Fruit fly (Drosophila melanogaster): Measurements from ENCODE around the gene MME1.

Gene MME1

DNA sequence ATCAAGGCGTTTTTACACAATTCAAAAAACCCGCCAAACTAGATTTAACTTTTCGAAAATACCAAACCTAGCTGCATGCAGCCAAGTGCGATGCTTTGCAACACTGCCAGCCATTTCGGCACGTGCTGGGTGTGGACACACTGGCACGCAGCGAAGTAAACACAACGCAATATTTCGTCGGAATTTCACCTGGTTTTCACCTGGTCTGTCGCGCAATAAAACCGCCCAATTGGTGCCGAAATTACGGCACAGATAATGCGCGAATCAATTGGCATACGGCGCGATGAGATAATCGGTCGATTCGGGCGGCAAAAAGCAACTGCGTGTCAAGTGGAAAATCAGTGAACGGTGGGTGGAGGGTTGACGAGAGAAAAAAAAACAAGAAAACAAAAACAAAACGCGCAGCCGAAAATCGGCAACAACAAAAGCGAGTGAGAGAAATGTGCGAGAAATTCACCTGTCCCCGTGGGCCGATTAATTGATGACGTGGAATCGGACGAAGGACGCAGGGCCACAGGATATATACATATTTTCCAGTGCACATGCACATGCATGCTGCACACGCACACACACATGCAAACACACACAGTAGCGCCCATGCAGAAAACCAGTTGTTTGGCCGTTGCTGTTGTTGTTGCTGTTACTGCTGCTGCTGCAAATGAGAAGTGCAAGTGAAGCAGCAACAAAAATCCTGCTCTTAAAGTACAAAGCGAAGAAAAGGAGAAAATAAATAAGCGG lies 29.0 kb downstream of the MME1 start, which contains the start of gene Mnn1 (continued):
- TF ChIP-seq CG4424 (GFP tag; optimal IDR thresholded peaks at IDR 0.05) (no peak), Aef1 (GFP tag; IDR thresholded peaks at IDR 0.05) (peak; percentile 27; the same call in 1 of the 3 replicates), Jarid2 (GFP tag; optimal IDR thresholded peaks at IDR 0.05) (no peak), ewg (GFP tag; optimal IDR thresholded peaks at IDR 0.05) (no peak), Lpt (GFP tag; optimal IDR thresholded peaks at IDR 0.05) (no peak), E2f1 (GFP tag; IDR thresholded peaks at IDR 0.05) (0 out of 2 replicates have a peak, but pooled peaks have one; percentile 15), CG6791 (GFP tag; IDR thresholded peaks at IDR 0.05; ENCODE audit: partially characterized antibody) (peak; percentile 53; the same call in 2 of the 3 replicates), CG11695 (GFP tag; IDR thresholded peaks at IDR 0.05) (peak; percentile 58), cas (GFP tag; IDR thresholded peaks at IDR 0.05) (no peak), CG18011 (GFP tag; optimal IDR thresholded peaks at IDR 0.05) (no peak), CTCF (GFP tag; optimal IDR thresholded peaks at IDR 0.05) (peak; percentile 1), fd96Cb (tag; optimal IDR thresholded peaks at IDR 0.05) (no peak), CG9932 (GFP tag; IDR thresholded peaks at IDR 0.05) (peak; percentile 65), Mes4 (GFP tag; optimal IDR thresholded peaks at IDR 0.05) (no peak), CG34376 (GFP tag; optimal IDR thresholded peaks at IDR 0.05) (peak; percentile 65), CG14860 (GFP tag; IDR thresholded peaks at IDR 0.05; ENCODE audit: partially characterized antibody) (no peak), Hey (tag; optimal IDR thresholded peaks at IDR 0.05) (peak; percentile 84), nau (GFP tag; optimal IDR thresholded peaks at IDR 0.05) (no peak), twi (tag; optimal IDR thresholded peaks at IDR 0.05) (no peak), CG16779 (GFP tag; IDR thresholded peaks at IDR 0.05) (no peak), CG31388 (GFP tag; optimal IDR thresholded peaks at IDR 0.05) (no peak), insv (GFP tag; optimal IDR thresholded peaks at IDR 0.05) (peak in 1 of 2 experiments; percentile 60), CG7556 (GFP tag; optimal IDR thresholded peaks at IDR 0.05) (peak; percentile 21), zf30C (GFP tag; optimal IDR thresholded peaks at IDR 0.05) (peak; percentile 6), Nf-YA (GFP tag; IDR thresholded peaks at IDR 0.05) (no peak), CG10543 (GFP tag; optimal IDR thresholded peaks at IDR 0.05) (peak; percentile 68), CG3407 (GFP tag; optimal IDR thresholded peaks at IDR 0.05) (no peak), grau (tag; optimal IDR thresholded peaks at IDR 0.05) (no peak), bigmax (GFP tag; optimal IDR thresholded peaks at IDR 0.05) (peak; percentile 30), gt (GFP tag; IDR thresholded peaks at IDR 0.05) (no peak), so (GFP tag; IDR thresholded peaks at IDR 0.05) (no peak), Dip2 (GFP tag; IDR thresholded peaks at IDR 0.05) (no peak), croc (GFP tag; conservative IDR thresholded peaks at IDR 0.05) (no peak), gsb-n (tag; optimal IDR thresholded peaks at IDR 0.05) (no peak), CG7987 (GFP tag; optimal IDR thresholded peaks at IDR 0.05) (peak; percentile 79), CG34224 (GFP tag; IDR thresholded peaks at IDR 0.05; ENCODE audit: partially characterized antibody) (0 out of 3 replicates have a peak, but pooled peaks have one; percentile 26), sqz (GFP tag; optimal IDR thresholded peaks at IDR 0.05) (peak; percentile 93), CG14050 (GFP tag; IDR thresholded peaks at IDR 0.05) (no peak), tx (GFP tag; optimal IDR thresholded peaks at IDR 0.05) (peak; percentile 51), CG32767 (GFP tag; IDR thresholded peaks at IDR 0.05) (no peak), CG11085 (GFP tag; IDR thresholded peaks at IDR 0.05) (no peak), CG2875 (GFP tag; optimal IDR thresholded peaks at IDR 0.05) (no peak), CG7963 (GFP tag; IDR thresholded peaks at IDR 0.05; ENCODE audit: partially characterized antibody) (no peak), Sin3A (optimal IDR thresholded peaks at IDR 0.05) (peak; percentile 84), Nf-YB (GFP tag; optimal IDR thresholded peaks at IDR 0.05) (peak; percentile 25), CG2678 (tag; optimal IDR thresholded peaks at IDR 0.05) (no peak), pum (GFP tag; optimal IDR thresholded peaks at IDR 0.05) (peak; percentile 19)
